Worm (Caenorhabditis elegans): Measurements from ENCODE around the gene trpa-1.

The trpa-1 gene

ce11 chrIV:11908733-11909132 is 44.4 kb downstream of the trpa-1 start:
- no peak for TF ChIP-seq ceh-6 (GFP tag; optimal IDR thresholded peaks at IDR 0.05)
- no peak for TF ChIP-seq unc-3 (GFP tag; conservative IDR thresholded peaks at IDR 0.05)
- no peak for TF ChIP-seq unc-3 (tag; optimal IDR thresholded peaks at IDR 0.05)
- TF ChIP-seq dmd-4 (tag; optimal IDR thresholded peaks at IDR 0.05; ENCODE audit: borderline replicate concordance) = no peak
- no peak for TF ChIP-seq C38D4.7 (GFP tag; optimal IDR thresholded peaks at IDR 0.05)
- no peak for TF ChIP-seq lim-6 (tag; optimal IDR thresholded peaks at IDR 0.05)
- no peak for TF ChIP-seq ceh-2 (tag; optimal IDR thresholded peaks at IDR 0.05)
- TF ChIP-seq ceh-24 (tag; optimal IDR thresholded peaks at IDR 0.05) = no peak
- no peak for TF ChIP-seq pha-4 (tag; optimal IDR thresholded peaks at IDR 0.05)
- no peak for TF ChIP-seq ceh-9 (tag; optimal IDR thresholded peaks at IDR 0.05)
- no peak for TF ChIP-seq fax-1 (tag; optimal IDR thresholded peaks at IDR 0.05)
- no peak for TF ChIP-seq unc-55 (GFP tag; optimal IDR thresholded peaks at IDR 0.05)
- TF ChIP-seq pros-1 (tag; optimal IDR thresholded peaks at IDR 0.05) = no peak
- TF ChIP-seq odd-2 (tag; optimal IDR thresholded peaks at IDR 0.05) = no peak
- TF ChIP-seq zip-5 (tag; optimal IDR thresholded peaks at IDR 0.05) = no peak
- no peak for TF ChIP-seq ceh-31 (tag; optimal IDR thresholded peaks at IDR 0.05)

ce11 chrIV:11911723-11912122 is 47.4 kb downstream of the trpa-1 start, which contains the start of gene VZK822L.2:
TSS of gene VZK822L.2 (plus strand) at chrIV:11912023.
- TF ChIP-seq pat-9 (tag; optimal IDR thresholded peaks at IDR 0.05) (no peak), pha-2 (tag; optimal IDR thresholded peaks at IDR 0.05) (no peak), elt-2 (tag; optimal IDR thresholded peaks at IDR 0.05) (no peak), pha-4 (tag; optimal IDR thresholded peaks at IDR 0.05) (no peak), ceh-9 (tag; optimal IDR thresholded peaks at IDR 0.05) (no peak), npax-4 (tag; optimal IDR thresholded peaks at IDR 0.05) (no peak), Y22D7AL.16 (tag; optimal IDR thresholded peaks at IDR 0.05) (no peak), dve-1 (tag; optimal IDR thresholded peaks at IDR 0.05) (no peak), C38D4.7 (GFP tag; optimal IDR thresholded peaks at IDR 0.05) (no peak)

ce11 chrIV:11913295-11913940 is 49.1 kb downstream of the trpa-1 start:
- TF ChIP-seq syd-9 (tag; optimal IDR thresholded peaks at IDR 0.05) (no peak), mec-3 (tag; optimal IDR thresholded peaks at IDR 0.05; ENCODE audit: borderline replicate concordance) (no peak), pag-3 (tag; optimal IDR thresholded peaks at IDR 0.05; ENCODE audit: borderline replicate concordance) (no peak), Y22D7AL.16 (tag; optimal IDR thresholded peaks at IDR 0.05) (no peak), K02D7.2 (tag; optimal IDR thresholded peaks at IDR 0.05) (no peak), pros-1 (tag; optimal IDR thresholded peaks at IDR 0.05) (no peak), sdc-2 (tag; optimal IDR thresholded peaks at IDR 0.05) (no peak), rnt-1 (tag; optimal IDR thresholded peaks at IDR 0.05) (no peak), elt-4 (tag; optimal IDR thresholded peaks at IDR 0.05) (no peak), elt-2 (tag; optimal IDR thresholded peaks at IDR 0.05) (no peak), che-1 (tag; optimal IDR thresholded peaks at IDR 0.05) (no peak), sox-2 (GFP tag; IDR thresholded peaks at IDR 0.05) (no peak), ceh-31 (tag; optimal IDR thresholded peaks at IDR 0.05) (no peak), madf-2 (tag; optimal IDR thresholded peaks at IDR 0.05) (no peak), ceh-9 (tag; optimal IDR thresholded peaks at IDR 0.05) (no peak), pax-1 (tag; optimal IDR thresholded peaks at IDR 0.05) (no peak), hlh-8 (tag; optimal IDR thresholded peaks at IDR 0.05) (no peak), ets-4 (tag; optimal IDR thresholded peaks at IDR 0.05) (no peak), ceh-24 (tag; optimal IDR thresholded peaks at IDR 0.05) (no peak), fkh-10 (GFP tag; optimal IDR thresholded peaks at IDR 0.05) (no peak)

- TF ChIP-seq pag-3 (tag; optimal IDR thresholded peaks at IDR 0.05; ENCODE audit: borderline replicate concordance) (no peak), K09A11.1 (tag; optimal IDR thresholded peaks at IDR 0.05; ENCODE audit: insufficient read depth) (no peak), ref-2 (tag; optimal IDR thresholded peaks at IDR 0.05) (no peak), ceh-45 (GFP tag; IDR thresholded peaks at IDR 0.05) (no peak), dmd-4 (tag; optimal IDR thresholded peaks at IDR 0.05; ENCODE audit: borderline replicate concordance) (no peak)
These were observed 50.0 kb downstream of the trpa-1 start for ce11 chrIV:11914260-11914836.

Data from whole organism, late embryonic.